Fruit fly (Drosophila melanogaster): ENCODE measurements around the gene CG8679.

DNA sequence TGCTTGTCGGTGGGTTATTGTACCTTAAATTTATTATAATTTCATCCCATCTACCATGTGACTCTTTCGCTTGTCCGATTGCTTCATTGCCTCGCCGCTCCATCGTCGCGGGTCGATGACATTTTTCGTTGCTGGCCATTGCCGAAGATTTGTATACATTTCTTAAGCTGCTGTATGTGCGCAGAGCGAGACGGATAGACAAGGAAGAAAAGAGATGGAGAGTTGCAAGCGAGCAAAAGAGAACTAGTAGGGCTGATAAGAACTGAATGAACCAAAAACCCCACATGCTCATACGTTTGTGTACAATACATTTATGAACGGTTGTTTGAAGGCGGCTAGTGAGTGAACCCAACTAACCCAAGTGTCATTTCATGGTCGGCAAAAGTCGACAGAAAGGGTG is 33.4 kb upstream of the CG8679 start:
- TF ChIP-seq CG10565 (GFP tag; optimal IDR thresholded peaks at IDR 0.05) (no peak), vvl (GFP tag; IDR thresholded peaks at IDR 0.05) (no peak; the same call in 1 of the 2 replicates), so (GFP tag; IDR thresholded peaks at IDR 0.05) (no peak), CG18011 (GFP tag; optimal IDR thresholded peaks at IDR 0.05) (no peak), CG17328 (GFP tag; IDR thresholded peaks at IDR 0.05) (no peak), HLH54F (GFP tag; optimal IDR thresholded peaks at IDR 0.05) (no peak), CG33557 (GFP tag; optimal IDR thresholded peaks at IDR 0.05) (no peak), Tbp (GFP tag; optimal IDR thresholded peaks at IDR 0.05) (no peak), CG8359 (GFP tag; optimal IDR thresholded peaks at IDR 0.05; ENCODE audit: borderline replicate concordance) (no peak), Max (GFP tag; optimal IDR thresholded peaks at IDR 0.05) (no peak), nerfin-2 (GFP tag; IDR thresholded peaks at IDR 0.05; ENCODE audit: partially characterized antibody) (no peak)

Data from whole organism, embryonic.